Fruit fly (Drosophila melanogaster) whole organism: ENCODE measurements around the gene CG34282.

ENCODE experiments used
- CG8478 ChIP-seq: fragments of >200 bp; optimal IDR thresholded peaks from 2 replicates; lab custom pipeline; 2018; ENCODE audit warnings: inconsistent platforms
- EcR ChIP-seq, 2 experiments: fragments of >200 bp; optimal IDR thresholded peaks; 2 replicates each; lab custom pipeline; 2017; ENCODE audit warnings: missing biosample characterization in 2 of 2, missing genetic modification characterization in 2 of 2, missing genetic modification reagents in 2 of 2
- pan ChIP-seq: fragments of >200 bp; optimal IDR thresholded peaks from 2 replicates; lab custom pipeline; 2017
- psq ChIP-seq: fragments of >200 bp; optimal IDR thresholded peaks from 2 replicates; lab custom pipeline; 2017
- usp ChIP-seq: fragments of >200 bp; optimal IDR thresholded peaks from 2 replicates; lab custom pipeline; 2017; ENCODE audit warnings: missing biosample characterization, missing genetic modification characterization, mixed read lengths

- TF ChIP-seq pan (lab: Kevin White, UChicago) = no peak
- no peak for TF ChIP-seq usp
- TF ChIP-seq psq (lab: Kevin White, UChicago) = no peak
- TF ChIP-seq CG8478 = no peak
- TF ChIP-seq EcR (GFP tag; optimal IDR thresholded peaks at IDR 0.05; lab: Kevin White, UChicago) = no peak
These were observed 37.3 kb downstream of the CG34282 start, which contains the start of gene CG14302 for dm6 chr3R:18732381-18732780.
